Fruit fly (Drosophila melanogaster): Measurements from ENCODE around the gene CG42507.

The CG42507 gene

DNA sequence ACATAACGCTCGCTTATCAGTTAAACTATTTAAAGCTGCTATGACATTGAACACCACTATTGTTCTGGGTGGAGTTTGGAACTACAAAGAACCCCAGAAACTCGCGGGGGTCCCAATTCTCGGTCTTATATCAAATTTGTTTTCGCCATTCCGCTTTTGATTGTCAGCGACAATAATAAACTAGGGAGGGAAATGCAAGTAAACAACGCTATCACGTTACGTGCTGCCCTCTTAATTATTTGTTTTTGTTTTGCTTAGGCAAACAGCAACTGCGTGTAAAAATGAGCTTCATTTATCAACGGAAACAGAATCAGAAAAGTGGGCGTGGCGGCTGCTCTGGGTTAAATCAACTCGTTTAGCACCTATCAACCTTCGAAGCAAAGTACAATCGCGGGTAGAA is 22.4 kb upstream of the CG42507 start (continued):
- TF ChIP-seq lab (GFP tag; optimal IDR thresholded peaks at IDR 0.05): peak; percentile 63
- TF ChIP-seq sc (optimal IDR thresholded peaks at IDR 0.05): no peak
- TF ChIP-seq sc (GFP tag; optimal IDR thresholded peaks at IDR 0.05): peak; percentile 49
- no peak for TF ChIP-seq bbx (GFP tag; IDR thresholded peaks at IDR 0.05; ENCODE audit: partially characterized antibody)
- no peak for TF ChIP-seq sim (GFP tag; IDR thresholded peaks at IDR 0.05)

DNA sequence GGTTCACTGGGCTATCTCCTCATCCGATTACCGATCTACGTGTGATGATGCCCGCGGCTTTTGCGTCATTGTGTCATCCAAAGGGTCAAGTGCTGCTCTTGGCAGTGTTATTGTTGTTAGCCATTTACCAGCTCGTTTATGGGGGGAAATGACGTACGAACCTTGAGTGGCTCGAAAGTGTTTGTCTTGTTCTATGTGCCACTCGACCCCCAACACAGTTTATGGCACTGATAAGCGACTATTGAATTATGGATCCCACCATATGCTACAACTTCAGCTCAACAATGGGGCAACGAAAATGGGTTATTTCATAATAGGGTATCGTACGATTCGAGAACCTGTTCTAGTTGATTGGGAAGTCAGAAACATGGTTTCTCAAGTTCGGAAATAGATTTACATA is 21.5 kb upstream of the CG42507 start:
- TF ChIP-seq Hr78 (GFP tag; optimal IDR thresholded peaks at IDR 0.05): peak in 1 of 2 experiments; percentile 64
- no peak for TF ChIP-seq Side (GFP tag; optimal IDR thresholded peaks at IDR 0.05)
- TF ChIP-seq CG34376 (GFP tag; optimal IDR thresholded peaks at IDR 0.05): peak; percentile 50
- no peak for TF ChIP-seq CG5180 (GFP tag; optimal IDR thresholded peaks at IDR 0.05)
- 0 out of 3 replicates have a peak, but pooled peaks have one; percentile 22 for TF ChIP-seq vnd (GFP tag; IDR thresholded peaks at IDR 0.05; ENCODE audit: partially characterized antibody)
- 0 out of 4 replicates have a peak, but pooled peaks have one; percentile 67 for TF ChIP-seq chinmo (GFP tag; IDR thresholded peaks at IDR 0.05; ENCODE audit: partially characterized antibody)
- TF ChIP-seq tin (GFP tag; optimal IDR thresholded peaks at IDR 0.05): no peak
- no peak for TF ChIP-seq ken (GFP tag; IDR thresholded peaks at IDR 0.05)
- TF ChIP-seq HmgZ (tag; optimal IDR thresholded peaks at IDR 0.05): no peak
- TF ChIP-seq CG8388 (GFP tag; optimal IDR thresholded peaks at IDR 0.05): no peak
- TF ChIP-seq CG15479 (GFP tag; optimal IDR thresholded peaks at IDR 0.05): no peak
- no peak for TF ChIP-seq klu (GFP tag; IDR thresholded peaks at IDR 0.05)
- no peak for TF ChIP-seq CG2120 (GFP tag; optimal IDR thresholded peaks at IDR 0.05)
- no peak for TF ChIP-seq dimm (GFP tag; IDR thresholded peaks at IDR 0.05)
- TF ChIP-seq CG17612 (GFP tag; IDR thresholded peaks at IDR 0.05): no peak
- TF ChIP-seq Xrp1 (GFP tag; IDR thresholded peaks at IDR 0.05): no peak
- no peak for TF ChIP-seq Elba2 (GFP tag; optimal IDR thresholded peaks at IDR 0.05)
- TF ChIP-seq CG2889 (GFP tag; IDR thresholded peaks at IDR 0.05): no peak
- TF ChIP-seq trem (tag; optimal IDR thresholded peaks at IDR 0.05): no peak
- no peak for TF ChIP-seq sc (optimal IDR thresholded peaks at IDR 0.05)
- TF ChIP-seq sc (GFP tag; optimal IDR thresholded peaks at IDR 0.05): no peak
- TF ChIP-seq Oli (tag; optimal IDR thresholded peaks at IDR 0.05): no peak
- TF ChIP-seq CG17912 (GFP tag; optimal IDR thresholded peaks at IDR 0.05): no peak
- no peak for TF ChIP-seq dmrt99B (tag; optimal IDR thresholded peaks at IDR 0.05)
- no peak for TF ChIP-seq CG15601 (tag; optimal IDR thresholded peaks at IDR 0.05)
- TF ChIP-seq CG7786 (GFP tag; optimal IDR thresholded peaks at IDR 0.05): no peak
- no peak for TF ChIP-seq CG9437 (GFP tag; optimal IDR thresholded peaks at IDR 0.05)
- TF ChIP-seq twi (tag; optimal IDR thresholded peaks at IDR 0.05): peak; percentile 54
- no peak for TF ChIP-seq Camta (GFP tag; optimal IDR thresholded peaks at IDR 0.05)
- TF ChIP-seq bab2 (GFP tag; optimal IDR thresholded peaks at IDR 0.05): no peak
- TF ChIP-seq sisA (GFP tag; IDR thresholded peaks at IDR 0.05): no peak
- TF ChIP-seq br (optimal IDR thresholded peaks at IDR 0.05): no peak
- TF ChIP-seq jing (GFP tag; optimal IDR thresholded peaks at IDR 0.05): no peak
- TF ChIP-seq Med (GFP tag): peak; percentile 73
- no peak for TF ChIP-seq CG12236 (GFP tag; optimal IDR thresholded peaks at IDR 0.05)
- TF ChIP-seq exex (tag; optimal IDR thresholded peaks at IDR 0.05): peak; percentile 10
- no peak for TF ChIP-seq CG9932 (GFP tag; IDR thresholded peaks at IDR 0.05)
- TF ChIP-seq wor (GFP tag; IDR thresholded peaks at IDR 0.05): no peak
- no peak for TF ChIP-seq CG13123 (GFP tag; optimal IDR thresholded peaks at IDR 0.05)
- no peak for TF ChIP-seq Ada2b (GFP tag; IDR thresholded peaks at IDR 0.05)
- no peak for TF ChIP-seq CG16813 (GFP tag; IDR thresholded peaks at IDR 0.05; ENCODE audit: partially characterized antibody)
- no peak for TF ChIP-seq CG2875 (GFP tag; optimal IDR thresholded peaks at IDR 0.05)
- peak; percentile 3 for TF ChIP-seq CG2678 (tag; optimal IDR thresholded peaks at IDR 0.05)
- TF ChIP-seq CG11398 (GFP tag; optimal IDR thresholded peaks at IDR 0.05): no peak
- TF ChIP-seq CG8359 (GFP tag; optimal IDR thresholded peaks at IDR 0.05; ENCODE audit: borderline replicate concordance): no peak
- no peak for TF ChIP-seq Max (GFP tag; optimal IDR thresholded peaks at IDR 0.05)
- TF ChIP-seq fu2 (GFP tag; optimal IDR thresholded peaks at IDR 0.05): no peak
